Fruit fly (Drosophila melanogaster) whole organism, embryonic: ENCODE results near the gene sesB.

Experiments used
- ATbp ChIP-seq: fragments of 200-800 bp; sonication (Bioruptor generic); optimal IDR thresholded peaks from 2 replicates; lab custom pipeline; 2017; ENCODE audit warnings: missing biosample characterization, mild to moderate bottlenecking, missing genetic modification characterization, missing genetic modification reagents
- Blimp-1 ChIP-seq: fragments of 200-800 bp; sonication (Bioruptor generic); optimal IDR thresholded peaks from 3 replicates; lab custom pipeline; 2018; ENCODE audit warnings: missing biosample characterization, missing genetic modification characterization, mild to moderate bottlenecking, moderate library complexity, missing genetic modification reagents
- CG10543 ChIP-seq: fragments of 200-800 bp; sonication (Bioruptor generic); optimal IDR thresholded peaks from 3 replicates; lab custom pipeline; 2017; ENCODE audit warnings: missing biosample characterization, mild to moderate bottlenecking, missing genetic modification characterization, moderate library complexity
- CG11504 ChIP-seq: fragments of 200-800 bp; sonication (Bioruptor generic); optimal IDR thresholded peaks from 3 replicates; lab custom pipeline; 2019; ENCODE audit warnings: missing biosample characterization, mild to moderate bottlenecking, missing genetic modification characterization, moderate library complexity
- CG11723 ChIP-seq: fragments of 200-800 bp; sonication (Bioruptor generic); optimal IDR thresholded peaks from 2 replicates; lab custom pipeline; 2017; ENCODE audit warnings: missing biosample characterization, mild to moderate bottlenecking, missing genetic modification characterization
- CG13123 ChIP-seq: fragments of 200-800 bp; sonication (Bioruptor generic); optimal IDR thresholded peaks from 2 replicates; lab custom pipeline; 2016; ENCODE audit warnings: missing biosample characterization, missing genetic modification characterization
- CG14441 ChIP-seq: fragments of 200-800 bp; sonication (Bioruptor generic); IDR thresholded peaks from 2 replicates; pipeline ENCODE4 v1.3.6; 2022; ENCODE audit warnings: missing biosample characterization, missing genetic modification characterization
- CG15011 ChIP-seq: fragments of 200-800 bp; sonication (Bioruptor generic); optimal IDR thresholded peaks from 3 replicates; lab custom pipeline; 2018; ENCODE audit warnings: missing biosample characterization, mild to moderate bottlenecking, missing genetic modification characterization
- CG15514 ChIP-seq: fragments of 200-800 bp; sonication (Bioruptor generic); optimal IDR thresholded peaks from 3 replicates; lab custom pipeline; 2017; ENCODE audit warnings: missing biosample characterization, missing genetic modification characterization, mild to moderate bottlenecking, moderate library complexity, missing genetic modification reagents
- CG17829 ChIP-seq: fragments of 200-800 bp; optimal IDR thresholded peaks from 2 replicates; lab custom pipeline; 2019; ENCODE audit warnings: missing biosample characterization, mild to moderate bottlenecking, missing genetic modification characterization, moderate library complexity
- CG2889 ChIP-seq: fragments of 200-800 bp; sonication (Bioruptor generic); IDR thresholded peaks from 3 replicates; pipeline ENCODE4 v1.3.6; 2022; ENCODE audit warnings: missing biosample characterization, missing genetic modification characterization
- CG34224 ChIP-seq: fragments of 200-800 bp; sonication (Bioruptor generic); IDR thresholded peaks from 3 replicates; pipeline ENCODE4 v1.3.6; 2022; ENCODE audit warnings: missing biosample characterization, missing genetic modification characterization; ENCODE audit not compliant: partially characterized antibody
- CG3847 ChIP-seq: fragments of 200-800 bp; sonication (Bioruptor generic); IDR thresholded peaks from 2 replicates; pipeline ENCODE4 v1.3.6; 2022; ENCODE audit warnings: missing biosample characterization, missing genetic modification characterization
- CG6791 ChIP-seq: fragments of 200-800 bp; sonication (Bioruptor generic); IDR thresholded peaks from 3 replicates; pipeline ENCODE4 v1.3.6; 2022; ENCODE audit warnings: missing biosample characterization, missing genetic modification characterization; ENCODE audit not compliant: partially characterized antibody
- CG7372 ChIP-seq: fragments of 200-800 bp; sonication (Bioruptor generic); IDR thresholded peaks from 2 replicates; pipeline ENCODE4 v1.3.6; 2022; ENCODE audit warnings: missing biosample characterization, missing genetic modification characterization
- CG8359 ChIP-seq: fragments of 200-800 bp; sonication (Bioruptor generic); optimal IDR thresholded peaks from 2 replicates; lab custom pipeline; 2017; ENCODE audit warnings: missing biosample characterization, mild to moderate bottlenecking, missing genetic modification characterization, borderline replicate concordance
- CG9437 ChIP-seq: fragments of 200-800 bp; sonication (Bioruptor generic); optimal IDR thresholded peaks from 2 replicates; lab custom pipeline; 2018; ENCODE audit warnings: missing biosample characterization, mild to moderate bottlenecking, missing genetic modification characterization
- CTCF ChIP-seq: fragments of 200-800 bp; sonication (Bioruptor generic); optimal IDR thresholded peaks from 2 replicates; lab custom pipeline; 2017; ENCODE audit warnings: missing biosample characterization, mild to moderate bottlenecking, missing genetic modification characterization, moderate library complexity
- Dad ChIP-seq: fragments of 200-800 bp; sonication (Bioruptor generic); optimal IDR thresholded peaks from 3 replicates; lab custom pipeline; 2016; ENCODE audit warnings: missing biosample characterization, missing genetic modification characterization
- Dek ChIP-seq: fragments of 200-800 bp; sonication (Bioruptor generic); optimal IDR thresholded peaks from 3 replicates; lab custom pipeline; 2019; ENCODE audit warnings: missing biosample characterization, mild to moderate bottlenecking, missing genetic modification characterization, moderate library complexity
- Dll ChIP-seq: fragments of 200-800 bp; sonication (Bioruptor generic); IDR thresholded peaks from 4 replicates; pipeline ENCODE4 v1.3.6; 2022; ENCODE audit warnings: missing biosample characterization, missing genetic modification characterization; ENCODE audit not compliant: partially characterized antibody
- Dref ChIP-seq: fragments of 200-800 bp; sonication (Bioruptor generic); IDR thresholded peaks from 2 replicates; pipeline ENCODE4 v1.3.6; 2022; ENCODE audit warnings: missing biosample characterization, missing genetic modification characterization
- E2f2 ChIP-seq: fragments of 200-800 bp; sonication (Bioruptor generic); IDR thresholded peaks from 2 replicates; pipeline ENCODE4 v1.3.6; 2022; ENCODE audit warnings: missing biosample characterization, missing genetic modification characterization
- HLH3B ChIP-seq: fragments of 200-800 bp; sonication (Bioruptor generic); IDR thresholded peaks from 2 replicates; pipeline ENCODE4 v1.3.6; 2022; ENCODE audit warnings: missing biosample characterization, missing genetic modification characterization
- Hr3 ChIP-seq: fragments of 200-800 bp; sonication (Bioruptor generic); optimal IDR thresholded peaks from 3 replicates; lab custom pipeline; 2016; ENCODE audit warnings: missing biosample characterization, missing genetic modification characterization
- Nf-YA ChIP-seq: fragments of 200-800 bp; sonication (Bioruptor generic); IDR thresholded peaks from 2 replicates; pipeline ENCODE4 v1.3.6; 2022; ENCODE audit warnings: missing biosample characterization, missing genetic modification characterization
- Oli ChIP-seq: fragments of 200-800 bp; sonication (Bioruptor generic); optimal IDR thresholded peaks from 2 replicates; lab custom pipeline; 2018; ENCODE audit warnings: missing biosample characterization, mild to moderate bottlenecking, missing genetic modification characterization, moderate library complexity
- Ptx1 ChIP-seq: fragments of 200-800 bp; sonication (Bioruptor generic); IDR thresholded peaks from 2 replicates; pipeline ENCODE4 v1.3.6; 2022; ENCODE audit warnings: missing biosample characterization, missing genetic modification characterization
- Rfx ChIP-seq: fragments of 200-800 bp; sonication (Bioruptor generic); IDR thresholded peaks from 2 replicates; pipeline ENCODE4 v1.3.6; 2022; ENCODE audit warnings: missing biosample characterization, missing genetic modification characterization
- ac ChIP-seq: fragments of 200-800 bp; sonication (Bioruptor generic); optimal IDR thresholded peaks from 3 replicates; lab custom pipeline; 2017; ENCODE audit warnings: missing biosample characterization, mild to moderate bottlenecking, missing genetic modification characterization
- az2 ChIP-seq: fragments of 200-800 bp; sonication (Bioruptor generic); optimal IDR thresholded peaks from 3 replicates; lab custom pipeline; 2016; ENCODE audit warnings: missing biosample characterization, missing genetic modification characterization
- bowl ChIP-seq: fragments of 200-800 bp; sonication (Bioruptor generic); IDR thresholded peaks from 2 replicates; pipeline ENCODE4 v1.3.6; 2022; ENCODE audit warnings: missing biosample characterization, missing genetic modification characterization
- croc ChIP-seq: fragments of 200-800 bp; sonication (Bioruptor generic); conservative IDR thresholded peaks from 3 replicates; pipeline ENCODE4 v1.3.6; 2022; ENCODE audit warnings: missing biosample characterization, missing genetic modification characterization
- fd96Cb ChIP-seq: fragments of 200-800 bp; sonication (Bioruptor generic); optimal IDR thresholded peaks from 2 replicates; lab custom pipeline; 2018; ENCODE audit warnings: missing biosample characterization, mild to moderate bottlenecking, missing genetic modification characterization, moderate library complexity
- fu2 ChIP-seq: fragments of 200-800 bp; sonication (Bioruptor generic); optimal IDR thresholded peaks from 2 replicates; lab custom pipeline; 2016; ENCODE audit warnings: missing biosample characterization, missing genetic modification characterization
- gsb ChIP-seq: fragments of 200-800 bp; sonication (Bioruptor generic); IDR thresholded peaks from 2 replicates; pipeline ENCODE4 v1.3.6; 2022; ENCODE audit warnings: missing biosample characterization, missing genetic modification characterization
- h ChIP-seq: fragments of >200 bp; optimal IDR thresholded peaks from 2 replicates; lab custom pipeline; 2017
- ind ChIP-seq: fragments of 200-800 bp; sonication (Bioruptor generic); optimal IDR thresholded peaks from 3 replicates; lab custom pipeline; 2016; ENCODE audit warnings: missing biosample characterization, missing genetic modification characterization
- kah ChIP-seq: fragments of 200-800 bp; sonication (Bioruptor generic); optimal IDR thresholded peaks from 2 replicates; lab custom pipeline; 2018; ENCODE audit warnings: missing biosample characterization, mild to moderate bottlenecking, missing genetic modification characterization
- nmo ChIP-seq: fragments of 200-800 bp; sonication (Bioruptor generic); optimal IDR thresholded peaks from 2 replicates; lab custom pipeline; 2018; ENCODE audit warnings: missing biosample characterization, mild to moderate bottlenecking, missing genetic modification characterization, moderate library complexity
- nom ChIP-seq: fragments of 200-800 bp; sonication (Bioruptor generic); optimal IDR thresholded peaks from 2 replicates; lab custom pipeline; 2017; ENCODE audit warnings: missing biosample characterization, missing genetic modification characterization, mild to moderate bottlenecking, moderate library complexity, missing genetic modification reagents
- odd ChIP-seq: fragments of 200-800 bp; sonication (Bioruptor generic); optimal IDR thresholded peaks from 2 replicates; lab custom pipeline; 2017; ENCODE audit warnings: missing biosample characterization, mild to moderate bottlenecking, missing genetic modification characterization
- run ChIP-seq: fragments of 200-800 bp; sonication (Bioruptor generic); optimal IDR thresholded peaks from 3 replicates; lab custom pipeline; 2018; ENCODE audit warnings: missing biosample characterization, mild to moderate bottlenecking, missing genetic modification characterization
- salm ChIP-seq: fragments of 200-800 bp; sonication (Bioruptor generic); optimal IDR thresholded peaks from 2 replicates; lab custom pipeline; 2018; ENCODE audit warnings: missing biosample characterization, mild to moderate bottlenecking, missing genetic modification characterization
- slbo ChIP-seq: fragments of 200-800 bp; sonication (Bioruptor generic); IDR thresholded peaks from 2 replicates; pipeline ENCODE4 v1.3.6; 2022; ENCODE audit warnings: missing biosample characterization, missing genetic modification characterization
- stc ChIP-seq: fragments of 200-800 bp; sonication (Bioruptor generic); IDR thresholded peaks from 2 replicates; pipeline ENCODE4 v1.3.6; 2022; ENCODE audit warnings: missing biosample characterization, missing genetic modification characterization
- tin ChIP-seq: fragments of 200-800 bp; sonication (Bioruptor generic); optimal IDR thresholded peaks from 3 replicates; lab custom pipeline; 2016; ENCODE audit warnings: missing biosample characterization, missing genetic modification characterization
- tio ChIP-seq: fragments of 200-800 bp; sonication (Bioruptor generic); optimal IDR thresholded peaks from 2 replicates; lab custom pipeline; 2017; ENCODE audit warnings: missing biosample characterization, missing genetic modification characterization, inconsistent platforms

sesB gene

dm6 chrX:10802457-10803378 lies 16.0 kb upstream of the sesB start (continued):
- TF ChIP-seq odd, result peak; percentile 69
- peak; percentile 50 for TF ChIP-seq CG8359
- TF ChIP-seq Dref, result no peak
- TF ChIP-seq Hr3, result peak; percentile 62
- no peak for TF ChIP-seq Dll (GFP tag; lab: Robert Waterston, UW)
- no peak for TF ChIP-seq fu2 (GFP tag; lab: Kevin White, UChicago)
- peak; percentile 24 for TF ChIP-seq CG15514 (GFP tag; lab: Kevin White, UChicago)
- peak; percentile 9 for TF ChIP-seq CTCF (GFP tag; lab: Kevin White, UChicago)
- TF ChIP-seq kah (GFP tag; lab: Kevin White, UChicago), result peak; percentile 17
- TF ChIP-seq CG13123, result no peak
- TF ChIP-seq CG9437 (GFP tag; lab: Kevin White, UChicago), result peak; percentile 65
- peak; percentile 29; the same call in 1 of the 2 replicates for TF ChIP-seq stc (GFP tag; lab: Robert Waterston, UW)
- peak; percentile 53 for TF ChIP-seq az2 (GFP tag; lab: Kevin White, UChicago)
- TF ChIP-seq CG6791 (GFP tag; lab: Robert Waterston, UW), result no peak
- peak; percentile 67 for TF ChIP-seq CG17829 (tag; lab: Kevin White, UChicago)
- peak; percentile 60 for TF ChIP-seq salm (tag; lab: Kevin White, UChicago)
- TF ChIP-seq Ptx1, result peak; percentile 59
- TF ChIP-seq ind (GFP tag; lab: Kevin White, UChicago), result peak; percentile 37
- TF ChIP-seq CG2889 (GFP tag; lab: Robert Waterston, UW), result no peak
- peak; percentile 59 for TF ChIP-seq nom (GFP tag; lab: Kevin White, UChicago)
- peak; percentile 34; the same call in 1 of the 3 replicates for TF ChIP-seq croc (GFP tag; lab: Robert Waterston, UW)
- TF ChIP-seq slbo (GFP tag; lab: Robert Waterston, UW), result peak; percentile 31; the same call in 1 of the 2 replicates
- 0 out of 2 replicates have a peak, but pooled peaks have one; percentile 19 for TF ChIP-seq Nf-YA (GFP tag; lab: Robert Waterston, UW)
- no peak for TF ChIP-seq CG11504
- TF ChIP-seq ATbp (GFP tag; lab: Kevin White, UChicago), result peak; percentile 52
- TF ChIP-seq E2f2, result peak; percentile 28; the same call in 1 of the 2 replicates
- TF ChIP-seq fd96Cb (tag; lab: Kevin White, UChicago), result peak; percentile 69
- TF ChIP-seq h, result no peak
- TF ChIP-seq Dek (tag; lab: Kevin White, UChicago), result peak; percentile 46
- TF ChIP-seq Oli, result peak; percentile 72
- TF ChIP-seq CG3847 (GFP tag; lab: Robert Waterston, UW), result 0 out of 2 replicates have a peak, but pooled peaks have one; percentile 29
- TF ChIP-seq ac (GFP tag; lab: Kevin White, UChicago), result no peak
- TF ChIP-seq Dad (GFP tag; lab: Kevin White, UChicago), result no peak
- peak; percentile 16 for TF ChIP-seq tio (GFP tag; lab: Kevin White, UChicago)
- no peak for TF ChIP-seq bowl (GFP tag; lab: Robert Waterston, UW)
- TF ChIP-seq run (tag; lab: Kevin White, UChicago), result peak; percentile 41
- peak; percentile 19 for TF ChIP-seq CG11723 (GFP tag; lab: Kevin White, UChicago)
- TF ChIP-seq tin (GFP tag; lab: Kevin White, UChicago), result peak; percentile 24
- no peak for TF ChIP-seq gsb
- TF ChIP-seq HLH3B (GFP tag; lab: Robert Waterston, UW), result peak; percentile 53; the same call in 1 of the 2 replicates
- TF ChIP-seq CG14441 (GFP tag; lab: Robert Waterston, UW), result peak; percentile 42; the same call in 1 of the 2 replicates
- TF ChIP-seq Rfx (GFP tag; lab: Robert Waterston, UW), result no peak
- no peak for TF ChIP-seq CG34224 (GFP tag; lab: Robert Waterston, UW)
- peak; percentile 67 for TF ChIP-seq Blimp-1 (GFP tag; lab: Kevin White, UChicago)
- peak; percentile 85 for TF ChIP-seq nmo
- TF ChIP-seq CG7372 (GFP tag; lab: Robert Waterston, UW), result 0 out of 2 replicates have a peak, but pooled peaks have one; percentile 20
- no peak for TF ChIP-seq CG15011
- peak; percentile 9 for TF ChIP-seq CG10543
